Worm (Caenorhabditis elegans): ENCODE results near the gene vps-22.

ce11 chrIII:4987666-4988065, 25.4 kb upstream of the vps-22 start:
- TF ChIP-seq him-1 (tag; optimal IDR thresholded peaks at IDR 0.05) (no peak), dao-5 (tag; optimal IDR thresholded peaks at IDR 0.05) (no peak)

Measured in whole organism, L4/young adult.